Worm (Caenorhabditis elegans) whole organism, late embryonic: ENCODE data around the gene myrf-2.

Source experiments
- C08G9.2 ChIP-seq: sonication (generic microtip); optimal IDR thresholded peaks from 2 replicates; lab custom pipeline; 2016; ENCODE audit warnings: mild to moderate bottlenecking, missing genetic modification characterization, moderate library complexity, missing compliant biosample characterization
- K02D7.2 ChIP-seq: sonication (generic microtip); optimal IDR thresholded peaks from 2 replicates; lab custom pipeline; 2017; ENCODE audit warnings: mild to moderate bottlenecking, missing genetic modification characterization, missing compliant biosample characterization
- K09A11.1 ChIP-seq: sonication (generic microtip); optimal IDR thresholded peaks from 2 replicates; lab custom pipeline; 2017; ENCODE audit warnings: antibody characterized with exemption, mild to moderate bottlenecking, missing genetic modification characterization, missing compliant biosample characterization; ENCODE audit not compliant: insufficient read depth
- Y22D7AL.16 ChIP-seq: sonication (generic microtip); optimal IDR thresholded peaks from 2 replicates; lab custom pipeline; 2016; ENCODE audit warnings: missing genetic modification characterization, missing compliant biosample characterization
- ahr-1 ChIP-seq: sonication (generic microtip); optimal IDR thresholded peaks from 2 replicates; lab custom pipeline; 2016; ENCODE audit warnings: missing genetic modification characterization, missing compliant biosample characterization
- ama-1 ChIP-seq: fragments of 150-350 bp; optimal IDR thresholded peaks from 2 replicates; lab custom pipeline; 2014
- ceh-19 ChIP-seq: fragments of 200-800 bp; sonication (Bioruptor generic); optimal IDR thresholded peaks from 2 replicates; lab custom pipeline; 2018; ENCODE audit warnings: mild to moderate bottlenecking, missing genetic modification characterization, missing compliant biosample characterization
- ceh-2 ChIP-seq: sonication (generic microtip); optimal IDR thresholded peaks from 2 replicates; lab custom pipeline; 2016; ENCODE audit warnings: missing genotype, missing genetic modification characterization, missing compliant biosample characterization
- ceh-22 ChIP-seq: sonication (generic microtip); optimal IDR thresholded peaks from 2 replicates; lab custom pipeline; 2017; ENCODE audit warnings: missing biosample characterization, missing genetic modification characterization
- ceh-31 ChIP-seq: sonication (generic microtip); optimal IDR thresholded peaks from 2 replicates; lab custom pipeline; 2016; ENCODE audit warnings: missing genetic modification characterization, missing compliant biosample characterization
- ceh-34 ChIP-seq: sonication (generic microtip); optimal IDR thresholded peaks from 2 replicates; lab custom pipeline; 2016; ENCODE audit warnings: mild to moderate bottlenecking, missing genetic modification characterization, missing compliant biosample characterization
- dve-1 ChIP-seq: sonication (generic microtip); optimal IDR thresholded peaks from 2 replicates; lab custom pipeline; 2017; ENCODE audit warnings: antibody characterized with exemption, mild to moderate bottlenecking, missing genetic modification characterization, missing compliant biosample characterization
- elt-2 ChIP-seq: sonication (generic microtip); optimal IDR thresholded peaks from 2 replicates; lab custom pipeline; 2016; ENCODE audit warnings: missing genetic modification reagents, missing genetic modification characterization, missing compliant biosample characterization
- elt-4 ChIP-seq: sonication (generic microtip); optimal IDR thresholded peaks from 2 replicates; lab custom pipeline; 2016; ENCODE audit warnings: missing genetic modification characterization, missing compliant biosample characterization
- ets-4 ChIP-seq: sonication (generic microtip); optimal IDR thresholded peaks from 2 replicates; lab custom pipeline; 2016; ENCODE audit warnings: missing genetic modification characterization, missing compliant biosample characterization
- gmeb-2 ChIP-seq: sonication (generic microtip); optimal IDR thresholded peaks from 2 replicates; lab custom pipeline; 2016; ENCODE audit warnings: missing genetic modification characterization, inconsistent platforms, missing compliant biosample characterization
- hlh-13 ChIP-seq: fragments of 200-800 bp; sonication (Bioruptor generic); optimal IDR thresholded peaks from 2 replicates; lab custom pipeline; 2018; ENCODE audit warnings: mild to moderate bottlenecking, missing genetic modification characterization, missing compliant biosample characterization
- hlh-15 ChIP-seq: sonication (generic microtip); optimal IDR thresholded peaks from 2 replicates; lab custom pipeline; 2016; ENCODE audit warnings: missing genetic modification characterization, missing compliant biosample characterization
- hlh-30 ChIP-seq: sonication (generic microtip); optimal IDR thresholded peaks from 2 replicates; lab custom pipeline; 2017; ENCODE audit warnings: antibody characterized with exemption, missing genetic modification characterization, missing compliant biosample characterization; ENCODE audit not compliant: insufficient read depth
- hlh-6 ChIP-seq: sonication (generic microtip); optimal IDR thresholded peaks from 2 replicates; lab custom pipeline; 2016; ENCODE audit warnings: missing genotype, missing genetic modification characterization, missing compliant biosample characterization
- hlh-8 ChIP-seq: sonication (generic microtip); optimal IDR thresholded peaks from 2 replicates; lab custom pipeline; 2016; ENCODE audit warnings: missing genotype, missing genetic modification characterization, missing compliant biosample characterization
- lin-11 ChIP-seq: fragments of 200-800 bp; sonication (Bioruptor generic); optimal IDR thresholded peaks from 2 replicates; lab custom pipeline; 2018; ENCODE audit warnings: mild to moderate bottlenecking, missing genetic modification characterization, missing compliant biosample characterization
- madf-2 ChIP-seq: sonication (generic microtip); optimal IDR thresholded peaks from 2 replicates; lab custom pipeline; 2017; ENCODE audit warnings: missing genetic modification characterization, missing compliant biosample characterization
- mec-3 ChIP-seq: sonication (generic microtip); optimal IDR thresholded peaks from 2 replicates; lab custom pipeline; 2016; ENCODE audit warnings: borderline replicate concordance, missing genetic modification characterization, missing compliant biosample characterization
- nfya-1 ChIP-seq: sonication (generic microtip); optimal IDR thresholded peaks from 2 replicates; lab custom pipeline; 2017; ENCODE audit warnings: missing genetic modification characterization, mild to moderate bottlenecking, missing compliant biosample characterization, antibody characterized with exemption, moderate library complexity
- nhr-11 ChIP-seq: fragments of 150-350 bp; optimal IDR thresholded peaks from 2 replicates; lab custom pipeline; 2014; ENCODE audit warnings: missing biosample characterization, missing genetic modification characterization
- npax-4 ChIP-seq: sonication (generic microtip); optimal IDR thresholded peaks from 2 replicates; lab custom pipeline; 2016; ENCODE audit warnings: missing genetic modification characterization, missing compliant biosample characterization
- pag-3 ChIP-seq: sonication (generic microtip); optimal IDR thresholded peaks from 2 replicates; lab custom pipeline; 2016; ENCODE audit warnings: missing compliant biosample characterization, missing genetic modification characterization, borderline replicate concordance
- pat-9 ChIP-seq: fragments of 200-800 bp; sonication (Bioruptor generic); optimal IDR thresholded peaks from 2 replicates; lab custom pipeline; 2018; ENCODE audit warnings: mild to moderate bottlenecking, missing genetic modification characterization, moderate library complexity, missing compliant biosample characterization
- pax-1 ChIP-seq: fragments of 150-350 bp; optimal IDR thresholded peaks from 2 replicates; lab custom pipeline; 2014; ENCODE audit warnings: missing biosample characterization, missing genetic modification characterization
- pqm-1 ChIP-seq: sonication (generic microtip); optimal IDR thresholded peaks from 2 replicates; lab custom pipeline; 2016; ENCODE audit warnings: missing genetic modification characterization, missing compliant biosample characterization
- pros-1 ChIP-seq: fragments of 150-350 bp; optimal IDR thresholded peaks from 2 replicates; lab custom pipeline; 2014; ENCODE audit warnings: missing biosample characterization, missing genetic modification reagents, missing genetic modification characterization
- ref-2 ChIP-seq: sonication (generic microtip); optimal IDR thresholded peaks from 2 replicates; lab custom pipeline; 2016; ENCODE audit warnings: missing genetic modification characterization, missing compliant biosample characterization
- sdc-2 ChIP-seq: sonication (generic microtip); optimal IDR thresholded peaks from 2 replicates; lab custom pipeline; 2016; ENCODE audit warnings: missing genotype, missing genetic modification characterization, missing compliant biosample characterization
- sox-2 ChIP-seq: fragments of 200-800 bp; sonication (Bioruptor generic); IDR thresholded peaks from 2 replicates; pipeline ENCODE4 v1.3.6; 2022; ENCODE audit warnings: missing genetic modification reagents, missing genetic modification characterization, missing compliant biosample characterization
- syd-9 ChIP-seq: sonication (generic microtip); optimal IDR thresholded peaks from 2 replicates; lab custom pipeline; 2016; ENCODE audit warnings: mild to moderate bottlenecking, missing genetic modification characterization, moderate library complexity, missing compliant biosample characterization
- tbx-2 ChIP-seq: sonication (generic microtip); optimal IDR thresholded peaks from 2 replicates; lab custom pipeline; 2016; ENCODE audit warnings: missing genetic modification characterization, missing compliant biosample characterization
- ttx-3 ChIP-seq: sonication (generic microtip); optimal IDR thresholded peaks from 2 replicates; lab custom pipeline; 2016; ENCODE audit warnings: missing genetic modification reagents, missing genetic modification characterization, missing compliant biosample characterization
- unc-42 ChIP-seq: sonication (generic microtip); optimal IDR thresholded peaks from 2 replicates; lab custom pipeline; 2016; ENCODE audit warnings: missing genotype, missing genetic modification characterization, missing compliant biosample characterization
- unc-55 ChIP-seq: sonication (generic microtip); optimal IDR thresholded peaks from 2 replicates; lab custom pipeline; 2017; ENCODE audit warnings: missing biosample characterization, missing genetic modification reagents, missing genetic modification characterization

Gene myrf-2

ce11 chrX:10204313-10205063 lies 10.3 kb upstream of the myrf-2 start:
- no peak for TF ChIP-seq sox-2 (GFP tag; lab: Robert Waterston, UW)
- TF ChIP-seq pat-9 (tag; lab: Kevin White, UChicago): no peak
- TF ChIP-seq elt-4 (tag; lab: Kevin White, UChicago): no peak
- TF ChIP-seq ttx-3 (tag; lab: Kevin White, UChicago): no peak
- no peak for TF ChIP-seq ahr-1 (tag; lab: Kevin White, UChicago)
- TF ChIP-seq K09A11.1: no peak
- no peak for TF ChIP-seq ceh-2 (tag; lab: Kevin White, UChicago)
- TF ChIP-seq ceh-34 (tag; lab: Kevin White, UChicago): no peak
- TF ChIP-seq unc-42: no peak
- TF ChIP-seq ama-1: no peak
- no peak for TF ChIP-seq pqm-1 (tag; lab: Kevin White, UChicago)
- peak; percentile 56 for TF ChIP-seq unc-55
- TF ChIP-seq Y22D7AL.16 (tag; lab: Kevin White, UChicago): no peak
- TF ChIP-seq npax-4 (tag; lab: Kevin White, UChicago): no peak
- peak; percentile 34 for TF ChIP-seq tbx-2 (tag; lab: Kevin White, UChicago)
- TF ChIP-seq ets-4 (tag; lab: Kevin White, UChicago): no peak
- TF ChIP-seq hlh-15 (tag; lab: Kevin White, UChicago): no peak
- peak; percentile 22 for TF ChIP-seq elt-2 (tag; lab: Kevin White, UChicago)
- TF ChIP-seq pros-1 (tag; lab: Kevin White, UChicago): no peak
- TF ChIP-seq ceh-31 (tag; lab: Kevin White, UChicago): peak; percentile 27
- TF ChIP-seq hlh-13 (GFP tag; lab: Kevin White, UChicago): no peak
- no peak for TF ChIP-seq ceh-22 (tag; lab: Kevin White, UChicago)
- no peak for TF ChIP-seq K02D7.2 (tag; lab: Kevin White, UChicago)
- TF ChIP-seq mec-3: no peak
- TF ChIP-seq hlh-6 (tag; lab: Kevin White, UChicago): no peak
- TF ChIP-seq madf-2 (tag; lab: Kevin White, UChicago): no peak
- TF ChIP-seq syd-9 (tag; lab: Kevin White, UChicago): no peak
- peak; percentile 34 for TF ChIP-seq sdc-2 (tag; lab: Kevin White, UChicago)
- TF ChIP-seq gmeb-2 (tag; lab: Kevin White, UChicago): no peak
- peak; percentile 42 for TF ChIP-seq ref-2 (tag; lab: Kevin White, UChicago)
- no peak for TF ChIP-seq nhr-11 (tag; lab: Kevin White, UChicago)

DNA sequence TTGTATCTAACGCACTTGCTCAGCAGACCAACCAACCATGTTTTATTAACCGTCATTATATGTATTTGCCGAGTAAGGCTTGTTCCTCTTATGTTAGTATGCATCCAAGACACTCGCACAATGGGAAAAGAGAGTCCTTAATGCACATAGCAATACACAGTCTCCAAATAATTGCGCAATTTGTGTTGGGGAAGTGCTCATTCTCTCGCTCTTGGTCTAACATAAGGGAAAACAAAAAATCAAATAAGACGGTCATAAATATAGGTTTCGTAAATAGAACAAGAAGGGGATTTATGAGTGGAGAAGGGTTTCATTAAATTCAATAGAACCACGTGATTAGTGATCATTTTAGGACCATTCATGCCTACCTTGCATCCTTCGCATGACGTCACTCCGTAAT lies 9.3 kb upstream of the myrf-2 start:
- no peak for TF ChIP-seq hlh-13 (GFP tag; lab: Kevin White, UChicago)
- TF ChIP-seq hlh-30 (tag; lab: Kevin White, UChicago): peak; percentile 39
- TF ChIP-seq, all 69 proteins: peak for 1

- no peak for TF ChIP-seq hlh-13 (GFP tag; lab: Kevin White, UChicago)
- no peak for TF ChIP-seq lin-11 (tag; lab: Kevin White, UChicago)
- TF ChIP-seq ceh-34 (tag; lab: Kevin White, UChicago): no peak
- TF ChIP-seq hlh-6 (tag; lab: Kevin White, UChicago): no peak
- TF ChIP-seq unc-42: no peak
- TF ChIP-seq pax-1 (tag; lab: Kevin White, UChicago): no peak
- TF ChIP-seq K02D7.2 (tag; lab: Kevin White, UChicago): no peak
- TF ChIP-seq ceh-31 (tag; lab: Kevin White, UChicago): no peak
- TF ChIP-seq, all 69 proteins: peak for 0
Observed at ce11 chrX:10199202-10199601, 5.0 kb upstream of the myrf-2 start.

- TF ChIP-seq pag-3 (tag; lab: Kevin White, UChicago): no peak
- peak; percentile 89 for TF ChIP-seq ceh-34 (tag; lab: Kevin White, UChicago)
- TF ChIP-seq dve-1 (tag; lab: Kevin White, UChicago): peak; percentile 63
- TF ChIP-seq sdc-2 (tag; lab: Kevin White, UChicago): peak; percentile 33
- no peak for TF ChIP-seq ref-2 (tag; lab: Kevin White, UChicago)
- peak; percentile 56 for TF ChIP-seq tbx-2 (tag; lab: Kevin White, UChicago)
- no peak for TF ChIP-seq C08G9.2 (tag; lab: Kevin White, UChicago)
- peak; percentile 73 for TF ChIP-seq nfya-1 (tag; lab: Kevin White, UChicago)
- peak; percentile 78 for TF ChIP-seq unc-55
- no peak for TF ChIP-seq ceh-22 (tag; lab: Kevin White, UChicago)
- TF ChIP-seq ceh-19 (GFP tag; lab: Kevin White, UChicago): no peak
- TF ChIP-seq hlh-8 (tag; lab: Kevin White, UChicago): peak; percentile 10
- peak; percentile 39 for TF ChIP-seq madf-2 (tag; lab: Kevin White, UChicago)
- no peak for TF ChIP-seq ets-4 (tag; lab: Kevin White, UChicago)
- TF ChIP-seq unc-42: peak; percentile 26
- peak; percentile 40 for TF ChIP-seq pax-1 (tag; lab: Kevin White, UChicago)
- peak; percentile 27 for TF ChIP-seq hlh-30 (tag; lab: Kevin White, UChicago)
- no peak for TF ChIP-seq gmeb-2 (tag; lab: Kevin White, UChicago)
Observed at ce11 chrX:10197204-10197756, 3.1 kb upstream of the myrf-2 start, which contains the start of gene nucb-1. Gene nucb-1, plus strand, starts transcription at chrX:10197706.
